Worm (Caenorhabditis elegans): Measurements from ENCODE around the gene T04F8.7.

ce11 chrX:11632107-11632506 lies 48.7 kb downstream of the T04F8.7 start, which contains the start of gene sto-6:
- TF ChIP-seq pha-4 (GFP tag; IDR thresholded peaks at IDR 0.05) = no peak
- TF ChIP-seq pha-4 (tag; optimal IDR thresholded peaks at IDR 0.05) = no peak
- no peak for TF ChIP-seq jun-1 (tag; optimal IDR thresholded peaks at IDR 0.05)
- no peak for TF ChIP-seq nhr-28 (tag; optimal IDR thresholded peaks at IDR 0.05)
